5 worm cellular contexts compared by ENCODE assay signal in genomic region chrX:15741852-15742251, ce11.
TF ChIP-seq lines count a peak whose summit lies in the region.

No protein-coding gene starts in this region.

TF ChIP-seq in whole organism, L1 larva, 84 proteins besides CTCF, POLR2A, EP300 and RAD21 (continues in another document):
- TF ChIP-seq egl-27 (tag; optimal IDR thresholded peaks at IDR 0.05; lab: Kevin White, UChicago) = peak in 1 of 2 experiments; percentile 32
- no peak for TF ChIP-seq nhr-237 (tag; optimal IDR thresholded peaks at IDR 0.05; lab: Kevin White, UChicago)
- TF ChIP-seq lin-15B (tag; optimal IDR thresholded peaks at IDR 0.05; lab: Kevin White, UChicago) = peak; percentile 83
- no peak for TF ChIP-seq mab-9 (GFP tag; IDR thresholded peaks at IDR 0.05; lab: Robert Waterston, UW)
- no peak for TF ChIP-seq C04F5.9 (tag; optimal IDR thresholded peaks at IDR 0.05; lab: Kevin White, UChicago)
- peak; percentile 70 for TF ChIP-seq fkh-8 (tag; optimal IDR thresholded peaks at IDR 0.05; lab: Kevin White, UChicago)
- TF ChIP-seq nhr-47 (tag; optimal IDR thresholded peaks at IDR 0.05; lab: Kevin White, UChicago) = peak; percentile 74
- no peak for TF ChIP-seq nhr-11 (tag; optimal IDR thresholded peaks at IDR 0.05; lab: Kevin White, UChicago)
- no peak for TF ChIP-seq tlp-1 (tag; optimal IDR thresholded peaks at IDR 0.05; lab: Kevin White, UChicago)
- peak; percentile 24 for TF ChIP-seq irx-1 (tag; optimal IDR thresholded peaks at IDR 0.05; lab: Kevin White, UChicago)
- peak; percentile 30 to 83 (median 82) for TF ChIP-seq ceh-82 (tag; optimal IDR thresholded peaks at IDR 0.05; lab: Kevin White, UChicago)
- TF ChIP-seq sox-4 (tag; optimal IDR thresholded peaks at IDR 0.05; lab: Kevin White, UChicago) = peak; percentile 25
- peak; percentile 32 for TF ChIP-seq F16B12.6 (tag; optimal IDR thresholded peaks at IDR 0.05; lab: Kevin White, UChicago)
- peak; percentile 32 to 70 for TF ChIP-seq lin-35 (GFP tag; optimal IDR thresholded peaks at IDR 0.05; lab: Kevin White, UChicago)
- no peak for TF ChIP-seq unc-130 (tag; optimal IDR thresholded peaks at IDR 0.05; lab: Kevin White, UChicago)
- TF ChIP-seq dpl-1 (GFP tag; optimal IDR thresholded peaks at IDR 0.05; lab: Kevin White, UChicago) = peak in 1 of 3 experiments; percentile 18
- no peak for TF ChIP-seq Y116A8C.19 (tag; optimal IDR thresholded peaks at IDR 0.05; lab: Kevin White, UChicago; ENCODE audit: borderline replicate concordance)
- TF ChIP-seq mef-2 (tag; optimal IDR thresholded peaks at IDR 0.05; lab: Kevin White, UChicago) = no peak

TF ChIP-seq in whole organism, L3 larva, 47 proteins besides CTCF, POLR2A, EP300 and RAD21 (continues in another document):
- TF ChIP-seq nfya-1 (tag; optimal IDR thresholded peaks at IDR 0.05; lab: Kevin White, UChicago; ENCODE audit: insufficient read depth) (peak; percentile 45), lin-15B (tag; optimal IDR thresholded peaks at IDR 0.05; lab: Kevin White, UChicago) (peak; percentile 93), ceh-82 (tag; optimal IDR thresholded peaks at IDR 0.05; lab: Kevin White, UChicago) (peak; percentile 67), pqm-1 (tag; optimal IDR thresholded peaks at IDR 0.05; lab: Kevin White, UChicago) (peak; percentile 50), ztf-4 (tag; optimal IDR thresholded peaks at IDR 0.05; lab: Kevin White, UChicago) (no peak), nhr-43 (tag; optimal IDR thresholded peaks at IDR 0.05; lab: Kevin White, UChicago; ENCODE audit: poor library complexity, severe bottlenecking) (peak; percentile 46), nhr-11 (tag; optimal IDR thresholded peaks at IDR 0.05; lab: Kevin White, UChicago) (no peak), R02D3.7 (tag; optimal IDR thresholded peaks at IDR 0.05; lab: Kevin White, UChicago) (peak; percentile 28), sea-2 (GFP tag; optimal IDR thresholded peaks at IDR 0.05; lab: Kevin White, UChicago) (no peak), fos-1 (tag; optimal IDR thresholded peaks at IDR 0.05; lab: Kevin White, UChicago) (no peak), egl-5 (tag; optimal IDR thresholded peaks at IDR 0.05; lab: Kevin White, UChicago) (no peak), zag-1 (tag; optimal IDR thresholded peaks at IDR 0.05; lab: Kevin White, UChicago) (no peak), ceh-9 (tag; optimal IDR thresholded peaks at IDR 0.05; lab: Kevin White, UChicago) (no peak), nhr-12 (tag; optimal IDR thresholded peaks at IDR 0.05; lab: Kevin White, UChicago) (no peak), nhr-23 (tag; optimal IDR thresholded peaks at IDR 0.05; lab: Kevin White, UChicago) (peak; percentile 29), ceh-28 (tag; optimal IDR thresholded peaks at IDR 0.05; lab: Kevin White, UChicago) (peak; percentile 30), nhr-28 (tag; optimal IDR thresholded peaks at IDR 0.05; lab: Kevin White, UChicago) (no peak), mdl-1 (tag; optimal IDR thresholded peaks at IDR 0.05; lab: Kevin White, UChicago) (no peak), jun-1 (tag; optimal IDR thresholded peaks at IDR 0.05; lab: Kevin White, UChicago) (peak; percentile 40)

TF ChIP-seq in whole organism, early embryonic, 17 proteins besides CTCF, POLR2A, EP300 and RAD21:
- TF ChIP-seq ets-7 (tag; optimal IDR thresholded peaks at IDR 0.05; lab: Kevin White, UChicago) = peak; percentile 63
- peak; percentile 96 for TF ChIP-seq scrt-1 (GFP tag; IDR thresholded peaks at IDR 0.05; lab: Robert Waterston, UW)
- peak; percentile 93 for TF ChIP-seq F13C5.2 (tag; optimal IDR thresholded peaks at IDR 0.05; lab: Kevin White, UChicago)
- peak; percentile 91 for TF ChIP-seq tbx-37 (GFP tag; conservative IDR thresholded peaks at IDR 0.05; lab: Robert Waterston, UW)
- no peak for TF ChIP-seq tra-4 (tag; optimal IDR thresholded peaks at IDR 0.05; lab: Kevin White, UChicago)
- peak; percentile 78 for TF ChIP-seq hnd-1 (tag; optimal IDR thresholded peaks at IDR 0.05; lab: Kevin White, UChicago)
- TF ChIP-seq aly-1 (tag; optimal IDR thresholded peaks at IDR 0.05; lab: Kevin White, UChicago) = peak; percentile 89
- TF ChIP-seq B0310.2 (tag; optimal IDR thresholded peaks at IDR 0.05; lab: Kevin White, UChicago) = peak; percentile 87
- TF ChIP-seq hmg-4 (GFP tag; optimal IDR thresholded peaks at IDR 0.05; lab: Kevin White, UChicago) = peak; percentile 95
- TF ChIP-seq ama-1 (optimal IDR thresholded peaks at IDR 0.05; lab: Kevin White, UChicago) = no peak
- peak; percentile 59 for TF ChIP-seq hmbx-1 (tag; optimal IDR thresholded peaks at IDR 0.05; lab: Kevin White, UChicago)
- peak; percentile 92 for TF ChIP-seq flt-1 (GFP tag; IDR thresholded peaks at IDR 0.05; lab: Robert Waterston, UW)
- TF ChIP-seq tbx-11 (GFP tag; IDR thresholded peaks at IDR 0.05; lab: Robert Waterston, UW) = peak; percentile 95
- peak; percentile 96 for TF ChIP-seq pes-1 (GFP tag; IDR thresholded peaks at IDR 0.05; lab: Robert Waterston, UW)
- peak; percentile 81 for TF ChIP-seq ceh-13 (GFP tag; optimal IDR thresholded peaks at IDR 0.05; lab: Kevin White, UChicago)
- TF ChIP-seq ceh-36 (tag; optimal IDR thresholded peaks at IDR 0.05; lab: Kevin White, UChicago) = peak; percentile 87
- peak; percentile 96 for TF ChIP-seq sea-1 (GFP tag; conservative IDR thresholded peaks at IDR 0.05; lab: Robert Waterston, UW)
TF ChIP-seq in whole organism, early embryonic: peak in this region for 15.

TF ChIP-seq in whole organism, midembryonic, 9 proteins besides CTCF, POLR2A, EP300 and RAD21:
- TF ChIP-seq ztf-23 (GFP tag; IDR thresholded peaks at IDR 0.05; lab: Robert Waterston, UW) = peak; percentile 95
- peak; percentile 96 for TF ChIP-seq flt-1 (GFP tag; IDR thresholded peaks at IDR 0.05; lab: Robert Waterston, UW)
- peak; percentile 91 for TF ChIP-seq T22C8.4 (GFP tag; IDR thresholded peaks at IDR 0.05; lab: Robert Waterston, UW)
- peak; percentile 88 for TF ChIP-seq ztf-29 (GFP tag; IDR thresholded peaks at IDR 0.05; lab: Robert Waterston, UW)
- peak; percentile 88 for TF ChIP-seq ref-1 (GFP tag; conservative IDR thresholded peaks at IDR 0.05; lab: Robert Waterston, UW)
- peak; percentile 84 for TF ChIP-seq cog-1 (tag; optimal IDR thresholded peaks at IDR 0.05; lab: Kevin White, UChicago)
- TF ChIP-seq klf-2 (GFP tag; conservative IDR thresholded peaks at IDR 0.05; lab: Robert Waterston, UW) = peak; percentile 92
- TF ChIP-seq tab-1 (GFP tag; IDR thresholded peaks at IDR 0.05; lab: Robert Waterston, UW) = peak; percentile 96
- peak; percentile 68 for TF ChIP-seq med-1 (GFP tag; optimal IDR thresholded peaks at IDR 0.05; lab: Kevin White, UChicago; ENCODE audit: insufficient read depth)

TF ChIP-seq in whole organism, young adult, 124 proteins besides CTCF, POLR2A, EP300 and RAD21 (continues in another document):
- TF ChIP-seq Y53G8AR.9 (GFP tag; conservative IDR thresholded peaks at IDR 0.05; lab: Robert Waterston, UW) (no peak), Y95B8A.8 (GFP tag; IDR thresholded peaks at IDR 0.05; lab: Robert Waterston, UW) (no peak), B0019.2 (GFP tag; conservative IDR thresholded peaks at IDR 0.05; lab: Robert Waterston, UW) (peak; percentile 58; the same call in 1 of the 2 replicates), tbp1 (GFP tag; optimal IDR thresholded peaks at IDR 0.05; lab: Kevin White, UChicago) (peak; percentile 96), zim-3 (tag; optimal IDR thresholded peaks at IDR 0.05; lab: Kevin White, UChicago) (peak; percentile 61), K12H6.12 (tag; optimal IDR thresholded peaks at IDR 0.05; lab: Kevin White, UChicago) (peak; percentile 60), chd-7 (tag; optimal IDR thresholded peaks at IDR 0.05; lab: Kevin White, UChicago) (peak; percentile 65), Y53F4B.3 (GFP tag; IDR thresholded peaks at IDR 0.05; lab: Robert Waterston, UW) (peak; percentile 27; the same call in 1 of the 2 replicates), B0336.3 (GFP tag; IDR thresholded peaks at IDR 0.05; lab: Robert Waterston, UW) (peak; percentile 79), nhr-90 (tag; optimal IDR thresholded peaks at IDR 0.05; lab: Kevin White, UChicago) (peak; percentile 86), lin-26 (GFP tag; IDR thresholded peaks at IDR 0.05; lab: Robert Waterston, UW) (peak; percentile 96), egl-44 (GFP tag; IDR thresholded peaks at IDR 0.05; lab: Robert Waterston, UW) (peak; percentile 87), C17E4.6 (GFP tag; IDR thresholded peaks at IDR 0.05; lab: Robert Waterston, UW) (no peak), egrh-3 (GFP tag; IDR thresholded peaks at IDR 0.05; lab: Robert Waterston, UW) (peak; percentile 80), tlf-1 (GFP tag; optimal IDR thresholded peaks at IDR 0.05; lab: Kevin White, UChicago) (peak; percentile 2), F33H1.4 (GFP tag; IDR thresholded peaks at IDR 0.05; lab: Robert Waterston, UW) (0 out of 2 replicates have a peak, but pooled peaks have one; percentile 24), D2030.7 (GFP tag; IDR thresholded peaks at IDR 0.05; lab: Robert Waterston, UW) (peak; percentile 84), Y67H2A.10 (GFP tag; conservative IDR thresholded peaks at IDR 0.05; lab: Robert Waterston, UW) (no peak), xnd-1 (tag; optimal IDR thresholded peaks at IDR 0.05; lab: Kevin White, UChicago) (no peak), aptf-2 (GFP tag; conservative IDR thresholded peaks at IDR 0.05; lab: Robert Waterston, UW) (no peak), hmg-20 (GFP tag; IDR thresholded peaks at IDR 0.05; lab: Robert Waterston, UW) (peak; percentile 81), sea-2 (GFP tag; IDR thresholded peaks at IDR 0.05; lab: Robert Waterston, UW) (peak; percentile 14; the same call in 1 of the 2 replicates), bed-1 (GFP tag; IDR thresholded peaks at IDR 0.05; lab: Robert Waterston, UW) (no peak), unc-130 (GFP tag; optimal IDR thresholded peaks at IDR 0.05; lab: Kevin White, UChicago) (peak; percentile 36), madf-3 (GFP tag; IDR thresholded peaks at IDR 0.05; lab: Robert Waterston, UW) (no peak), mes-4 (tag; optimal IDR thresholded peaks at IDR 0.05; lab: Kevin White, UChicago) (peak; percentile 80), dpl-1 (GFP tag; optimal IDR thresholded peaks at IDR 0.05; lab: Kevin White, UChicago) (no peak), F52B5.7 (tag; optimal IDR thresholded peaks at IDR 0.05; lab: Kevin White, UChicago) (peak; percentile 78), hlh-12 (tag; optimal IDR thresholded peaks at IDR 0.05; lab: Kevin White, UChicago) (no peak), nhr-27 (tag; optimal IDR thresholded peaks at IDR 0.05; lab: Kevin White, UChicago) (no peak), somi-1 (GFP tag; optimal IDR thresholded peaks at IDR 0.05; lab: Kevin White, UChicago) (peak; percentile 44), akir-1 (GFP tag; optimal IDR thresholded peaks at IDR 0.05; lab: Kevin White, UChicago) (peak; percentile 60), sptf-2 (GFP tag; optimal IDR thresholded peaks at IDR 0.05; lab: Kevin White, UChicago) (no peak), B0035.1 (tag; optimal IDR thresholded peaks at IDR 0.05; lab: Kevin White, UChicago) (peak; percentile 74), madf-8 (GFP tag; conservative IDR thresholded peaks at IDR 0.05; lab: Robert Waterston, UW) (no peak), lir-1 (GFP tag; conservative IDR thresholded peaks at IDR 0.05; lab: Robert Waterston, UW) (peak; percentile 68)

Comparison
In these comparisons a context has a peak if more than half of its experiments do, and no peak if none do; other contexts are left out.
1. Of the 8 proteins assayed by ChIP-seq in both whole organism, young adult and whole organism, L1 larva: peak only in whole organism, young adult: unc-130; only in whole organism, L1 larva: efl-1 and lin-35; in both: nhr-90 and snpc-4; in neither: 1; mixed calls (peak in some experiments, not most) for 2.